ENCODE assay signal across 1 fruit fly cellular context in genomic region chr2L:16486001-16486793, dm6.
TF ChIP-seq lines count a peak whose summit lies in the region.

No protein-coding gene starts in this region.

TF ChIP-seq in whole organism, embryonic, 481 proteins besides CTCF, POLR2A, EP300 and RAD21 (continued from another document and continues in another):
- no peak for TF ChIP-seq CG3995 (GFP tag; optimal IDR thresholded peaks at IDR 0.05; lab: Kevin White, UChicago)
- 0 out of 2 replicates have a peak, but pooled peaks have one; percentile 11 for TF ChIP-seq al (GFP tag; IDR thresholded peaks at IDR 0.05; lab: Robert Waterston, UW)
- TF ChIP-seq C15 (GFP tag; IDR thresholded peaks at IDR 0.05; lab: Robert Waterston, UW) = no peak
- TF ChIP-seq cg (GFP tag; optimal IDR thresholded peaks at IDR 0.05; lab: Kevin White, UChicago) = peak; percentile 89
- no peak for TF ChIP-seq CG10431 (GFP tag; optimal IDR thresholded peaks at IDR 0.05; lab: Kevin White, UChicago)
- no peak for TF ChIP-seq Fer2 (tag; optimal IDR thresholded peaks at IDR 0.05; lab: Kevin White, UChicago)
- no peak for TF ChIP-seq hth (optimal IDR thresholded peaks at IDR 0.05; lab: Kevin White, UChicago)
- no peak; the same call in 1 of the 2 replicates for TF ChIP-seq onecut (GFP tag; IDR thresholded peaks at IDR 0.05; lab: Robert Waterston, UW)
- TF ChIP-seq zfh2 (GFP tag; optimal IDR thresholded peaks at IDR 0.05; lab: Kevin White, UChicago) = peak; percentile 18
- peak; percentile 27 for TF ChIP-seq NfI (GFP tag; optimal IDR thresholded peaks at IDR 0.05; lab: Kevin White, UChicago)
- TF ChIP-seq Bgb (GFP tag; IDR thresholded peaks at IDR 0.05; lab: Robert Waterston, UW; ENCODE audit: partially characterized antibody) = no peak
- peak; percentile 39 for TF ChIP-seq bab2 (GFP tag; optimal IDR thresholded peaks at IDR 0.05; lab: Kevin White, UChicago)
- no peak for TF ChIP-seq CG12104 (GFP tag; optimal IDR thresholded peaks at IDR 0.05; lab: Kevin White, UChicago)
- no peak for TF ChIP-seq Eip74EF (GFP tag; optimal IDR thresholded peaks at IDR 0.05; lab: Kevin White, UChicago)
- TF ChIP-seq bigmax (GFP tag; optimal IDR thresholded peaks at IDR 0.05; lab: Kevin White, UChicago) = no peak
- peak; percentile 37 for TF ChIP-seq nerfin-1 (tag; optimal IDR thresholded peaks at IDR 0.05; lab: Kevin White, UChicago)
- no peak for TF ChIP-seq Vsx1 (GFP tag; optimal IDR thresholded peaks at IDR 0.05; lab: Kevin White, UChicago)
- TF ChIP-seq grn (GFP tag; optimal IDR thresholded peaks at IDR 0.05; lab: Kevin White, UChicago) = no peak
- TF ChIP-seq CG6683 (GFP tag; optimal IDR thresholded peaks at IDR 0.05; lab: Kevin White, UChicago) = no peak
- peak; percentile 31 for TF ChIP-seq CG4328 (GFP tag; optimal IDR thresholded peaks at IDR 0.05; lab: Kevin White, UChicago)
- TF ChIP-seq CG2875 (GFP tag; optimal IDR thresholded peaks at IDR 0.05; lab: Kevin White, UChicago) = no peak
- TF ChIP-seq peb (GFP tag; IDR thresholded peaks at IDR 0.05; lab: Robert Waterston, UW) = no peak
- peak; percentile 40 for TF ChIP-seq CG4282 (GFP tag; optimal IDR thresholded peaks at IDR 0.05; lab: Kevin White, UChicago)
- TF ChIP-seq CHES-1-like (GFP tag; optimal IDR thresholded peaks at IDR 0.05; lab: Kevin White, UChicago) = peak; percentile 12
- TF ChIP-seq jigr1 (GFP tag; IDR thresholded peaks at IDR 0.05; lab: Robert Waterston, UW) = no peak
- peak; percentile 57; the same call in 1 of the 2 replicates for TF ChIP-seq CG1024 (GFP tag; IDR thresholded peaks at IDR 0.05; lab: Robert Waterston, UW)
- TF ChIP-seq ro (GFP tag; IDR thresholded peaks at IDR 0.05; lab: Robert Waterston, UW) = no peak
- peak; percentile 48 for TF ChIP-seq CG3163 (GFP tag; optimal IDR thresholded peaks at IDR 0.05; lab: Kevin White, UChicago)
- no peak for TF ChIP-seq unc-4 (GFP tag; IDR thresholded peaks at IDR 0.05; lab: Robert Waterston, UW; ENCODE audit: partially characterized antibody)
- TF ChIP-seq hb (GFP tag; IDR thresholded peaks at IDR 0.05; lab: Robert Waterston, UW; ENCODE audit: partially characterized antibody) = no peak
- no peak for TF ChIP-seq her (GFP tag; optimal IDR thresholded peaks at IDR 0.05; lab: Kevin White, UChicago)
- no peak for TF ChIP-seq pros (GFP tag; optimal IDR thresholded peaks at IDR 0.05; lab: Kevin White, UChicago)
- no peak for TF ChIP-seq Doc3 (GFP tag; IDR thresholded peaks at IDR 0.05; lab: Robert Waterston, UW; ENCODE audit: partially characterized antibody)
- TF ChIP-seq croc (GFP tag; conservative IDR thresholded peaks at IDR 0.05; lab: Robert Waterston, UW) = no peak; the same call in 2 of the 3 replicates
- peak; percentile 48 for TF ChIP-seq HHEX (GFP tag; optimal IDR thresholded peaks at IDR 0.05; lab: Kevin White, UChicago)
- 0 out of 2 replicates have a peak, but pooled peaks have one; percentile 16 for TF ChIP-seq klu (GFP tag; IDR thresholded peaks at IDR 0.05; lab: Robert Waterston, UW)
- TF ChIP-seq zfh1 (GFP tag; IDR thresholded peaks at IDR 0.05; lab: Robert Waterston, UW) = peak; percentile 64; the same call in 2 of the 3 replicates
- TF ChIP-seq chinmo (GFP tag; IDR thresholded peaks at IDR 0.05; lab: Robert Waterston, UW; ENCODE audit: partially characterized antibody) = peak; percentile 69; the same call in 3 of the 4 replicates
- peak; percentile 33 for TF ChIP-seq CG4707 (GFP tag; optimal IDR thresholded peaks at IDR 0.05; lab: Kevin White, UChicago)
- TF ChIP-seq CG12744 (GFP tag; optimal IDR thresholded peaks at IDR 0.05; lab: Kevin White, UChicago) = peak; percentile 52
- TF ChIP-seq eyg (GFP tag; optimal IDR thresholded peaks at IDR 0.05; lab: Kevin White, UChicago) = peak; percentile 42
- no peak for TF ChIP-seq CG12391 (tag; optimal IDR thresholded peaks at IDR 0.05; lab: Kevin White, UChicago)
- TF ChIP-seq kah (GFP tag; optimal IDR thresholded peaks at IDR 0.05; lab: Kevin White, UChicago) = peak; percentile 8
- TF ChIP-seq ash1 (GFP tag; optimal IDR thresholded peaks at IDR 0.05; lab: Kevin White, UChicago) = no peak
- no peak for TF ChIP-seq wor (GFP tag; IDR thresholded peaks at IDR 0.05; lab: Robert Waterston, UW)
- no peak for TF ChIP-seq sd (tag; optimal IDR thresholded peaks at IDR 0.05; lab: Kevin White, UChicago)
- TF ChIP-seq Max (GFP tag; optimal IDR thresholded peaks at IDR 0.05; lab: Kevin White, UChicago) = peak; percentile 42
- peak; percentile 62 for TF ChIP-seq abd-A (tag; optimal IDR thresholded peaks at IDR 0.05; lab: Kevin White, UChicago)
- no peak for TF ChIP-seq gcm (GFP tag; optimal IDR thresholded peaks at IDR 0.05; lab: Kevin White, UChicago)
- no peak for TF ChIP-seq sisA (GFP tag; IDR thresholded peaks at IDR 0.05; lab: Robert Waterston, UW)
- TF ChIP-seq CG12769 (tag; optimal IDR thresholded peaks at IDR 0.05; lab: Kevin White, UChicago) = peak; percentile 2
- peak; percentile 7 for TF ChIP-seq Sox100B (GFP tag; optimal IDR thresholded peaks at IDR 0.05; lab: Kevin White, UChicago)
- no peak for TF ChIP-seq fd96Cb (tag; optimal IDR thresholded peaks at IDR 0.05; lab: Kevin White, UChicago)
- TF ChIP-seq fd64A (GFP tag; optimal IDR thresholded peaks at IDR 0.05; lab: Kevin White, UChicago) = no peak
- TF ChIP-seq dmrt11E (tag; optimal IDR thresholded peaks at IDR 0.05; lab: Kevin White, UChicago) = no peak
- TF ChIP-seq Stat92E (GFP tag; optimal IDR thresholded peaks at IDR 0.05; lab: Kevin White, UChicago) = no peak
- no peak for TF ChIP-seq cas (GFP tag; IDR thresholded peaks at IDR 0.05; lab: Robert Waterston, UW)
- TF ChIP-seq ranshi (GFP tag; IDR thresholded peaks at IDR 0.05; lab: Robert Waterston, UW) = peak; percentile 45; the same call in 1 of the 2 replicates
- no peak for TF ChIP-seq CG12299 (tag; optimal IDR thresholded peaks at IDR 0.05; lab: Kevin White, UChicago)
- no peak for TF ChIP-seq pnt (GFP tag; optimal IDR thresholded peaks at IDR 0.05; lab: Kevin White, UChicago)
- TF ChIP-seq CG4730 (GFP tag; IDR thresholded peaks at IDR 0.05; lab: Robert Waterston, UW) = no peak
- TF ChIP-seq Hr78 (GFP tag; optimal IDR thresholded peaks at IDR 0.05; lab: Kevin White, UChicago) = no peak
- TF ChIP-seq CG14860 (GFP tag; IDR thresholded peaks at IDR 0.05; lab: Robert Waterston, UW; ENCODE audit: partially characterized antibody) = no peak
- peak; percentile 64 for TF ChIP-seq CG3407 (GFP tag; optimal IDR thresholded peaks at IDR 0.05; lab: Kevin White, UChicago)
- TF ChIP-seq CG13296 (GFP tag; optimal IDR thresholded peaks at IDR 0.05; lab: Kevin White, UChicago) = no peak
- TF ChIP-seq CG1832 (GFP tag; optimal IDR thresholded peaks at IDR 0.05; lab: Kevin White, UChicago) = peak; percentile 98
- no peak for TF ChIP-seq CG9797 (GFP tag; optimal IDR thresholded peaks at IDR 0.05; lab: Kevin White, UChicago)
- TF ChIP-seq ATbp (GFP tag; optimal IDR thresholded peaks at IDR 0.05; lab: Kevin White, UChicago) = peak; percentile 63
- no peak for TF ChIP-seq schlank (tag; optimal IDR thresholded peaks at IDR 0.05; lab: Kevin White, UChicago)
- no peak for TF ChIP-seq CG3847 (GFP tag; IDR thresholded peaks at IDR 0.05; lab: Robert Waterston, UW)
- no peak for TF ChIP-seq dimm (GFP tag; IDR thresholded peaks at IDR 0.05; lab: Robert Waterston, UW)
- no peak for TF ChIP-seq CG2712 (tag; optimal IDR thresholded peaks at IDR 0.05; lab: Kevin White, UChicago)
- no peak for TF ChIP-seq CG15269 (tag; optimal IDR thresholded peaks at IDR 0.05; lab: Kevin White, UChicago)
- TF ChIP-seq Camta (GFP tag; optimal IDR thresholded peaks at IDR 0.05; lab: Kevin White, UChicago) = peak; percentile 34
- TF ChIP-seq CG2889 (GFP tag; IDR thresholded peaks at IDR 0.05; lab: Robert Waterston, UW) = no peak
- TF ChIP-seq CG6272 (GFP tag; IDR thresholded peaks at IDR 0.05; lab: Robert Waterston, UW) = no peak
- no peak for TF ChIP-seq Doc2 (GFP tag; IDR thresholded peaks at IDR 0.05; lab: Robert Waterston, UW)
- TF ChIP-seq CG4820 (GFP tag; optimal IDR thresholded peaks at IDR 0.05; lab: Kevin White, UChicago) = no peak
- TF ChIP-seq CG11398 (GFP tag; optimal IDR thresholded peaks at IDR 0.05; lab: Kevin White, UChicago) = peak; percentile 27
- peak; percentile 58 for TF ChIP-seq btn (GFP tag; optimal IDR thresholded peaks at IDR 0.05; lab: Kevin White, UChicago)
- no peak for TF ChIP-seq CG2202 (tag; optimal IDR thresholded peaks at IDR 0.05; lab: Kevin White, UChicago)
- peak; percentile 33 for TF ChIP-seq pum (GFP tag; optimal IDR thresholded peaks at IDR 0.05; lab: Kevin White, UChicago)
- TF ChIP-seq E2f1 (GFP tag; IDR thresholded peaks at IDR 0.05; lab: Robert Waterston, UW) = 0 out of 2 replicates have a peak, but pooled peaks have one; percentile 13
- TF ChIP-seq vvl (GFP tag; IDR thresholded peaks at IDR 0.05; lab: Robert Waterston, UW) = peak; percentile 88
- TF ChIP-seq CG13894 (tag; optimal IDR thresholded peaks at IDR 0.05; lab: Kevin White, UChicago) = no peak
- TF ChIP-seq jing (GFP tag; optimal IDR thresholded peaks at IDR 0.05; lab: Kevin White, UChicago) = peak; percentile 41
- TF ChIP-seq Taf1 (GFP tag; IDR thresholded peaks at IDR 0.05; lab: Robert Waterston, UW) = no peak
- TF ChIP-seq lola (GFP tag; optimal IDR thresholded peaks at IDR 0.05; lab: Kevin White, UChicago) = no peak
- TF ChIP-seq CG11247 (GFP tag; IDR thresholded peaks at IDR 0.05; lab: Robert Waterston, UW) = 0 out of 2 replicates have a peak, but pooled peaks have one; percentile 26
- no peak for TF ChIP-seq esg (GFP tag; conservative IDR thresholded peaks at IDR 0.05; lab: Robert Waterston, UW)
- no peak for TF ChIP-seq tap (tag; optimal IDR thresholded peaks at IDR 0.05; lab: Kevin White, UChicago)
- no peak for TF ChIP-seq CG16815 (GFP tag; optimal IDR thresholded peaks at IDR 0.05; lab: Kevin White, UChicago)
- no peak for TF ChIP-seq CG34224 (GFP tag; IDR thresholded peaks at IDR 0.05; lab: Robert Waterston, UW; ENCODE audit: partially characterized antibody)
- peak; percentile 1 for TF ChIP-seq CG30020 (tag; optimal IDR thresholded peaks at IDR 0.05; lab: Kevin White, UChicago)
- TF ChIP-seq CG17912 (GFP tag; optimal IDR thresholded peaks at IDR 0.05; lab: Kevin White, UChicago) = no peak
- 0 out of 2 replicates have a peak, but pooled peaks have one; percentile 29 for TF ChIP-seq ap (GFP tag; IDR thresholded peaks at IDR 0.05; lab: Robert Waterston, UW)
- peak; percentile 98 for TF ChIP-seq Nf-YB (GFP tag; optimal IDR thresholded peaks at IDR 0.05; lab: Kevin White, UChicago)
- TF ChIP-seq Dbx (GFP tag; IDR thresholded peaks at IDR 0.05; lab: Robert Waterston, UW) = 0 out of 3 replicates have a peak, but pooled peaks have one; percentile 13
- TF ChIP-seq Myb (GFP tag; optimal IDR thresholded peaks at IDR 0.05; lab: Kevin White, UChicago) = no peak
- no peak for TF ChIP-seq CG16863 (GFP tag; optimal IDR thresholded peaks at IDR 0.05; lab: Kevin White, UChicago)
- TF ChIP-seq chif (GFP tag; optimal IDR thresholded peaks at IDR 0.05; lab: Kevin White, UChicago) = peak; percentile 35 to 38
- no peak for TF ChIP-seq CG11560 (tag; IDR thresholded peaks at IDR 0.05; lab: Robert Waterston, UW)
- TF ChIP-seq unpg (GFP tag; optimal IDR thresholded peaks at IDR 0.05; lab: Kevin White, UChicago) = peak; percentile 4
- TF ChIP-seq Lhr (GFP tag; optimal IDR thresholded peaks at IDR 0.05; lab: Kevin White, UChicago) = peak; percentile 21
- TF ChIP-seq gsb (GFP tag; IDR thresholded peaks at IDR 0.05; lab: Robert Waterston, UW) = no peak
- TF ChIP-seq CG1603 (tag; optimal IDR thresholded peaks at IDR 0.05; lab: Kevin White, UChicago) = peak; percentile 42
- TF ChIP-seq Optix (GFP tag; IDR thresholded peaks at IDR 0.05; lab: Robert Waterston, UW) = 0 out of 3 replicates have a peak, but pooled peaks have one; percentile 42
- TF ChIP-seq ems (GFP tag; optimal IDR thresholded peaks at IDR 0.05; lab: Kevin White, UChicago) = no peak
- peak; percentile 49 for TF ChIP-seq caup (GFP tag; optimal IDR thresholded peaks at IDR 0.05; lab: Kevin White, UChicago; ENCODE audit: severe bottlenecking)
- no peak for TF ChIP-seq Hand (GFP tag; optimal IDR thresholded peaks at IDR 0.05; lab: Kevin White, UChicago)
- no peak for TF ChIP-seq sc (optimal IDR thresholded peaks at IDR 0.05; lab: Kevin White, UChicago)
- TF ChIP-seq sc (GFP tag; optimal IDR thresholded peaks at IDR 0.05; lab: Kevin White, UChicago) = peak; percentile 26
- peak; percentile 15 for TF ChIP-seq CG17802 (tag; optimal IDR thresholded peaks at IDR 0.05; lab: Kevin White, UChicago)
- TF ChIP-seq Ssrp (tag; optimal IDR thresholded peaks at IDR 0.05; lab: Kevin White, UChicago) = no peak
- TF ChIP-seq CG6791 (GFP tag; IDR thresholded peaks at IDR 0.05; lab: Robert Waterston, UW; ENCODE audit: partially characterized antibody) = no peak
- no peak for TF ChIP-seq dati (GFP tag; IDR thresholded peaks at IDR 0.05; lab: Robert Waterston, UW)
- peak; percentile 34 for TF ChIP-seq CG12942 (GFP tag; optimal IDR thresholded peaks at IDR 0.05; lab: Kevin White, UChicago)
- TF ChIP-seq tna (GFP tag; IDR thresholded peaks at IDR 0.05; lab: Robert Waterston, UW; ENCODE audit: partially characterized antibody) = no peak
- no peak for TF ChIP-seq ind (GFP tag; optimal IDR thresholded peaks at IDR 0.05; lab: Kevin White, UChicago)
- TF ChIP-seq CG11456 (GFP tag; IDR thresholded peaks at IDR 0.05; lab: Robert Waterston, UW) = peak; percentile 75; the same call in 2 of the 3 replicates
- peak; percentile 0 for TF ChIP-seq CG12659 (GFP tag; optimal IDR thresholded peaks at IDR 0.05; lab: Kevin White, UChicago)
- no peak for TF ChIP-seq ato (GFP tag; IDR thresholded peaks at IDR 0.05; lab: Robert Waterston, UW; ENCODE audit: partially characterized antibody)
- no peak for TF ChIP-seq Side (GFP tag; optimal IDR thresholded peaks at IDR 0.05; lab: Kevin White, UChicago)
- TF ChIP-seq CkIIα-i1 (GFP tag; IDR thresholded peaks at IDR 0.05; lab: Robert Waterston, UW) = no peak
- peak; percentile 31 for TF ChIP-seq CG12071 (GFP tag; optimal IDR thresholded peaks at IDR 0.05; lab: Kevin White, UChicago)
- TF ChIP-seq YL-1 (GFP tag; optimal IDR thresholded peaks at IDR 0.05; lab: Kevin White, UChicago) = no peak
- no peak for TF ChIP-seq CG10147 (GFP tag; optimal IDR thresholded peaks at IDR 0.05; lab: Kevin White, UChicago)
- no peak for TF ChIP-seq Gug (GFP tag; IDR thresholded peaks at IDR 0.05; lab: Robert Waterston, UW)
- TF ChIP-seq vnd (GFP tag; IDR thresholded peaks at IDR 0.05; lab: Robert Waterston, UW; ENCODE audit: partially characterized antibody) = no peak
- TF ChIP-seq BEAF-32 (GFP tag; optimal IDR thresholded peaks at IDR 0.05; lab: Kevin White, UChicago) = no peak
- no peak for TF ChIP-seq CG15011 (GFP tag; optimal IDR thresholded peaks at IDR 0.05; lab: Kevin White, UChicago)
- TF ChIP-seq maf-S (GFP tag; optimal IDR thresholded peaks at IDR 0.05; lab: Kevin White, UChicago) = peak; percentile 0
